Worm (Caenorhabditis elegans): ENCODE data around the gene R160.6.

ce11 chrX:4363200-4363599 lies 9.8 kb downstream of the R160.6 start, which contains the start of gene F14H12.17:
- no peak for TF ChIP-seq Y56A3A.18 (GFP tag; IDR thresholded peaks at IDR 0.05)
- TF ChIP-seq unc-62 (GFP tag; optimal IDR thresholded peaks at IDR 0.05): no peak
- no peak for TF ChIP-seq C06A6.2 (GFP tag; conservative IDR thresholded peaks at IDR 0.05)
- TF ChIP-seq snpc-4 (GFP tag; optimal IDR thresholded peaks at IDR 0.05): no peak
- no peak for TF ChIP-seq snpc-4 (tag; optimal IDR thresholded peaks at IDR 0.05)
- no peak for TF ChIP-seq rcor-1 (GFP tag; IDR thresholded peaks at IDR 0.05)
- TF ChIP-seq Y53F4B.3 (GFP tag; IDR thresholded peaks at IDR 0.05): no peak
- no peak for TF ChIP-seq xnd-1 (tag; optimal IDR thresholded peaks at IDR 0.05)
- no peak for TF ChIP-seq T07F8.4 (tag; optimal IDR thresholded peaks at IDR 0.05)
- TF ChIP-seq pha-4 (tag; optimal IDR thresholded peaks at IDR 0.05): no peak
- no peak for TF ChIP-seq tlf-1 (GFP tag; optimal IDR thresholded peaks at IDR 0.05)
- TF ChIP-seq B0261.1 (tag; optimal IDR thresholded peaks at IDR 0.05): no peak
- no peak for TF ChIP-seq hmg-20 (GFP tag; IDR thresholded peaks at IDR 0.05)
- TF ChIP-seq F39B2.1 (GFP tag; IDR thresholded peaks at IDR 0.05): no peak

All from whole organism, young adult.